Fruit fly (Drosophila melanogaster) whole organism, adult: ENCODE measurements around the gene CG14455.

Source experiments
- CG11617 ChIP-seq: fragments of 200-800 bp; sonication (Bioruptor generic); optimal IDR thresholded peaks from 2 replicates; lab custom pipeline; 2017; ENCODE audit warnings: mild to moderate bottlenecking, missing biosample characterization, missing genetic modification reagents, missing genetic modification characterization
- CG12768 ChIP-seq: fragments of 200-800 bp; sonication (Bioruptor generic); optimal IDR thresholded peaks from 2 replicates; lab custom pipeline; 2017; ENCODE audit warnings: missing biosample characterization, missing genetic modification characterization, mild to moderate bottlenecking, moderate library complexity, missing genetic modification reagents
- CG1620 ChIP-seq: fragments of 200-800 bp; sonication (Bioruptor generic); optimal IDR thresholded peaks from 2 replicates; lab custom pipeline; 2016; ENCODE audit warnings: missing biosample characterization, missing genetic modification characterization
- CG7045 ChIP-seq: fragments of 200-800 bp; sonication (Bioruptor generic); optimal IDR thresholded peaks from 2 replicates; lab custom pipeline; 2017; ENCODE audit warnings: missing biosample characterization, mild to moderate bottlenecking, missing genetic modification characterization
- CG7101 ChIP-seq: fragments of 200-800 bp; sonication (Bioruptor generic); optimal IDR thresholded peaks from 2 replicates; lab custom pipeline; 2018; ENCODE audit warnings: missing biosample characterization, mild to moderate bottlenecking, missing genetic modification characterization, moderate library complexity
- Clk ChIP-seq: fragments of 200-800 bp; sonication (Bioruptor generic); optimal IDR thresholded peaks from 2 replicates; lab custom pipeline; 2017; ENCODE audit warnings: missing biosample characterization, missing genetic modification characterization
- Crg-1 ChIP-seq: fragments of 200-800 bp; sonication (Bioruptor generic); optimal IDR thresholded peaks from 2 replicates; lab custom pipeline; 2016; ENCODE audit warnings: missing biosample characterization, missing genetic modification characterization
- bab1 ChIP-seq: fragments of 200-800 bp; sonication (Bioruptor generic); optimal IDR thresholded peaks from 3 replicates; lab custom pipeline; 2019; ENCODE audit warnings: missing biosample characterization, mild to moderate bottlenecking, missing genetic modification characterization, moderate library complexity
- cnc ChIP-seq, 2 experiments: fragments of >200 bp; optimal IDR thresholded peaks; 2 replicates each; lab custom pipeline; 2017
- kay ChIP-seq: fragments of 200-800 bp; sonication (Bioruptor generic); peaks from one replicate; lab custom pipeline; 2016; ENCODE audit warnings: missing biosample characterization, missing genetic modification characterization, borderline replicate concordance
- ovo ChIP-seq: fragments of 200-800 bp; sonication (Bioruptor generic); optimal IDR thresholded peaks from 2 replicates; lab custom pipeline; 2016; ENCODE audit warnings: missing biosample characterization, missing genetic modification characterization
- pad ChIP-seq: fragments of 200-800 bp; sonication (Bioruptor generic); optimal IDR thresholded peaks from 3 replicates; lab custom pipeline; 2017; ENCODE audit warnings: missing biosample characterization, missing genetic modification characterization, mild to moderate bottlenecking, moderate library complexity, missing genetic modification reagents
- toe ChIP-seq: fragments of 200-800 bp; sonication (Bioruptor generic); optimal IDR thresholded peaks from 2 replicates; lab custom pipeline; 2016; ENCODE audit warnings: missing biosample characterization, missing genetic modification characterization

DNA sequence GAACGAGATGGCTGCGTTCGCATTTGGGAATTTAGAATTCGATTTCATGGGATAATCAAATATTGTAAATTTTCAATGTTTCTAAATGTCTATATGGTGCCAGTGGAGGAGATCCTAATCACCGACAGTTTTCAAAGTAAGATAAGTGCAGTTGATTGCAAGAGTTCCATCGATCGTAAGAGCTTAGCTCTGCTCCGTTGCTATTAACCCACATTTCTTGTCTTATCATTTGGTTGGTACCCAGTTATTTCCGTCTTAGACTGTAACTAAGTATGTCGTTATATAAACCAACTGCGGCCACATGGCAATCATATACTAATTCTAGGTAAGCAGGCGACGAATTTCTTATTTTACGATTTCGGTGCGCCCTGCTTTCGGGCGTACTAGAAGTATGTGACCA lies 16.7 kb downstream of the CG14455 start:
- TF ChIP-seq Clk (GFP tag; lab: Kevin White, UChicago) (no peak), kay (GFP tag; lab: Kevin White, UChicago) (no peak), toe (GFP tag; lab: Kevin White, UChicago) (no peak), CG1620 (GFP tag; lab: Kevin White, UChicago) (no peak), CG11617 (GFP tag; lab: Kevin White, UChicago) (no peak), CG7101 (tag; lab: Kevin White, UChicago) (no peak), CG7045 (no peak), bab1 (GFP tag; lab: Kevin White, UChicago) (no peak), ovo (GFP tag; lab: Kevin White, UChicago) (no peak), Crg-1 (GFP tag; lab: Kevin White, UChicago) (no peak), pad (GFP tag; lab: Kevin White, UChicago) (no peak), cnc (optimal IDR thresholded peaks at IDR 0.05; lab: Kevin White, UChicago) (no peak), CG12768 (GFP tag; lab: Kevin White, UChicago) (no peak)
